Fruit fly (Drosophila melanogaster): ENCODE measurements around the gene CG3625.

DNA sequence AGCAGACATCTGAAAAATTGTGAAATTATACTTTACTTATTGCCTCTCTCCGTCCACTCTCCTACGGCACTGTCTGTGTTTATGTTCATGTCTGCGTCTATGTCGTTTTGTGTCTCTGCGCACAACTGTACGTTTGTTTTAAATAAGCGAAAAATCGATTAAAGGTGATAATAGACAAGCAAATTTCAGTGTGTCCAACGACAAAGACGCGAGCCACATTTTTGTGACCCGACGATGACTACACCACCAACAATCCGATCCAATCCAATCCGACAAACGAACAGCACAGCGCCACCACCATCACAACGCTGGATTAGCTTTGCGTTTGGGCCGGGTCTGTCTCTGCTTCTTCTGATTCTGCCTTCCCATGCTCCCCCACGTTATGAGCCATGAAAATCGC lies 47.0 kb downstream of the CG3625 start:
- no peak for TF ChIP-seq psq (optimal IDR thresholded peaks at IDR 0.05)
- TF ChIP-seq ttk (optimal IDR thresholded peaks at IDR 0.05) = no peak
